Fruit fly (Drosophila melanogaster): Measurements from ENCODE around the gene Dhc62B.

DNA sequence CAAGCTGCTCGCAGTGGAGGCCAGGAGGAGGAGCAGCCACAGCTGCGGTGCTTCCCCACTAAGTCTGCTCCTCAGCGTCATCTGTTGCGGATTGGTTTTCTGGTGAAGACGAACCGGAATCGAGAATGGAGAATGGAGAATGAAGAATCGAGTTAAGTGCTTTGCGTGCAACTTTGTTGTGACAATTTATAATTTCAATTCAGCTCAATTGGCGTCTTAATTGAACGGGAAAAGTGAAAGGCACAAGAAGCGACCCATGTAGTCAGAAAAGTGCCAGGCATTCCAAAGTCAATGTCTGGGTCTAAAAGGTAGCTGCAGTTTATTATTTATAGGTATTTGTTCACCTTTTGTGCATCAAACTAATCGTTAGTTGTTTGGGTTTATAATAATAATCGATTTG, 17.3 kb downstream of the Dhc62B start:
- TF ChIP-seq psq (optimal IDR thresholded peaks at IDR 0.05) = no peak
- no peak for TF ChIP-seq Dll (optimal IDR thresholded peaks at IDR 0.05)
- no peak for TF ChIP-seq pan (optimal IDR thresholded peaks at IDR 0.05)
- no peak for TF ChIP-seq CG8478 (optimal IDR thresholded peaks at IDR 0.05)
- TF ChIP-seq usp (GFP tag; optimal IDR thresholded peaks at IDR 0.05) = no peak

Data from whole organism.